Fruit fly (Drosophila melanogaster): ENCODE measurements around the gene loh.

Gene loh

dm6 chr2L:10474268-10474678, 31.9 kb downstream of the loh start, which contains the start of gene RluA-1 (continued):
- TF ChIP-seq CG8924 (tag; optimal IDR thresholded peaks at IDR 0.05) (peak; percentile 100), CG3995 (GFP tag; optimal IDR thresholded peaks at IDR 0.05) (peak; percentile 66), disco-r (GFP tag; optimal IDR thresholded peaks at IDR 0.05) (peak; percentile 87), CG12942 (GFP tag; optimal IDR thresholded peaks at IDR 0.05) (peak; percentile 99), Abd-B (GFP tag; optimal IDR thresholded peaks at IDR 0.05) (peak; percentile 97), CG11093 (GFP tag; IDR thresholded peaks at IDR 0.05) (peak; percentile 99), unpg (GFP tag; optimal IDR thresholded peaks at IDR 0.05) (peak; percentile 100), Oli (tag; optimal IDR thresholded peaks at IDR 0.05) (peak; percentile 100), zen2 (GFP tag; IDR thresholded peaks at IDR 0.05; ENCODE audit: partially characterized antibody) (no peak), emc (GFP tag; optimal IDR thresholded peaks at IDR 0.05) (peak; percentile 79), B-H1 (GFP tag; IDR thresholded peaks at IDR 0.05) (peak; percentile 99), Dip2 (GFP tag; IDR thresholded peaks at IDR 0.05) (peak; percentile 77; the same call in 1 of the 2 replicates), Opbp (GFP tag; IDR thresholded peaks at IDR 0.05; ENCODE audit: partially characterized antibody) (peak; percentile 70), fru (optimal IDR thresholded peaks at IDR 0.05) (no peak), CG9609 (GFP tag; optimal IDR thresholded peaks at IDR 0.05) (peak; percentile 92), D19A (tag; optimal IDR thresholded peaks at IDR 0.05) (peak; percentile 95), toy (GFP tag; IDR thresholded peaks at IDR 0.05) (peak; percentile 98), lola (GFP tag; optimal IDR thresholded peaks at IDR 0.05) (peak in 1 of 3 experiments; percentile 99), ro (GFP tag; IDR thresholded peaks at IDR 0.05) (peak; percentile 99), CG10959 (GFP tag; IDR thresholded peaks at IDR 0.05) (peak; percentile 91), CG3065 (GFP tag; optimal IDR thresholded peaks at IDR 0.05) (peak; percentile 99), E2f2 (GFP tag; IDR thresholded peaks at IDR 0.05) (peak; percentile 94), Bgb (GFP tag; IDR thresholded peaks at IDR 0.05; ENCODE audit: partially characterized antibody) (peak; percentile 53), al (GFP tag; IDR thresholded peaks at IDR 0.05) (peak; percentile 93), knrl (GFP tag; IDR thresholded peaks at IDR 0.05; ENCODE audit: partially characterized antibody) (peak; percentile 71), CG34224 (GFP tag; IDR thresholded peaks at IDR 0.05; ENCODE audit: partially characterized antibody) (peak; percentile 67; the same call in 2 of the 3 replicates), CG11247 (GFP tag; IDR thresholded peaks at IDR 0.05) (peak; percentile 99), Max (GFP tag; optimal IDR thresholded peaks at IDR 0.05) (peak; percentile 99), CkIIα-i1 (GFP tag; IDR thresholded peaks at IDR 0.05) (no peak), prd (optimal IDR thresholded peaks at IDR 0.05) (no peak), prd (GFP tag; IDR thresholded peaks at IDR 0.05) (peak; percentile 99), CG15696 (tag; optimal IDR thresholded peaks at IDR 0.05) (peak; percentile 99), salm (tag; optimal IDR thresholded peaks at IDR 0.05) (peak; percentile 99), psq (GFP tag; optimal IDR thresholded peaks at IDR 0.05) (peak; percentile 96), ems (GFP tag; optimal IDR thresholded peaks at IDR 0.05) (peak; percentile 96), gfzf (GFP tag; optimal IDR thresholded peaks at IDR 0.05) (peak; percentile 4), Fer2 (tag; optimal IDR thresholded peaks at IDR 0.05) (peak; percentile 98), CHES-1-like (GFP tag; optimal IDR thresholded peaks at IDR 0.05) (peak; percentile 89), sqz (GFP tag; optimal IDR thresholded peaks at IDR 0.05) (peak; percentile 99), nerfin-1 (tag; optimal IDR thresholded peaks at IDR 0.05) (peak; percentile 99), ind (GFP tag; optimal IDR thresholded peaks at IDR 0.05) (peak; percentile 99), CG15479 (GFP tag; optimal IDR thresholded peaks at IDR 0.05) (peak; percentile 77), CG12744 (GFP tag; optimal IDR thresholded peaks at IDR 0.05) (peak; percentile 93), CG7987 (GFP tag; optimal IDR thresholded peaks at IDR 0.05) (peak; percentile 97), CG10565 (GFP tag; optimal IDR thresholded peaks at IDR 0.05) (peak; percentile 96), dan (GFP tag; IDR thresholded peaks at IDR 0.05) (peak; percentile 97), ase (GFP tag; IDR thresholded peaks at IDR 0.05) (peak; percentile 99), Eip74EF (GFP tag; optimal IDR thresholded peaks at IDR 0.05) (peak in 1 of 2 experiments; percentile 99), Kr (GFP tag; optimal IDR thresholded peaks at IDR 0.05) (peak; percentile 92), ara (GFP tag; IDR thresholded peaks at IDR 0.05) (peak; percentile 100), nom (GFP tag; optimal IDR thresholded peaks at IDR 0.05) (peak; percentile 93)
